Worm (Caenorhabditis elegans) whole organism, late embryonic: Measurements from ENCODE around the gene clec-3.

Source experiments
- C08G9.2 ChIP-seq: sonication (generic microtip); optimal IDR thresholded peaks from 2 replicates; lab custom pipeline; 2016; ENCODE audit warnings: mild to moderate bottlenecking, missing genetic modification characterization, moderate library complexity, missing compliant biosample characterization
- C38D4.7 ChIP-seq: fragments of 200-800 bp; sonication (Bioruptor generic); optimal IDR thresholded peaks from 2 replicates; lab custom pipeline; 2018; ENCODE audit warnings: mild to moderate bottlenecking, missing genetic modification characterization, moderate library complexity, missing compliant biosample characterization
- F13H6.1 ChIP-seq: sonication (generic microtip); optimal IDR thresholded peaks from 2 replicates; lab custom pipeline; 2016; ENCODE audit warnings: missing genetic modification characterization, missing compliant biosample characterization
- Y22D7AL.16 ChIP-seq: sonication (generic microtip); optimal IDR thresholded peaks from 2 replicates; lab custom pipeline; 2016; ENCODE audit warnings: missing genetic modification characterization, missing compliant biosample characterization
- ceh-2 ChIP-seq: sonication (generic microtip); optimal IDR thresholded peaks from 2 replicates; lab custom pipeline; 2016; ENCODE audit warnings: missing genotype, missing genetic modification characterization, missing compliant biosample characterization
- ceh-22 ChIP-seq: sonication (generic microtip); optimal IDR thresholded peaks from 2 replicates; lab custom pipeline; 2017; ENCODE audit warnings: missing biosample characterization, missing genetic modification characterization
- ceh-24 ChIP-seq: sonication (generic microtip); optimal IDR thresholded peaks from 2 replicates; lab custom pipeline; 2016; ENCODE audit warnings: mild to moderate bottlenecking, missing genetic modification characterization, missing compliant biosample characterization
- ceh-31 ChIP-seq: sonication (generic microtip); optimal IDR thresholded peaks from 2 replicates; lab custom pipeline; 2016; ENCODE audit warnings: missing genetic modification characterization, missing compliant biosample characterization
- ceh-34 ChIP-seq: sonication (generic microtip); optimal IDR thresholded peaks from 2 replicates; lab custom pipeline; 2016; ENCODE audit warnings: mild to moderate bottlenecking, missing genetic modification characterization, missing compliant biosample characterization
- ceh-48 ChIP-seq: sonication (generic microtip); optimal IDR thresholded peaks from 2 replicates; lab custom pipeline; 2016; ENCODE audit warnings: missing genetic modification characterization, inconsistent platforms, missing compliant biosample characterization
- ceh-6 ChIP-seq: fragments of 200-800 bp; sonication (Bioruptor generic); optimal IDR thresholded peaks from 2 replicates; lab custom pipeline; 2018; ENCODE audit warnings: mild to moderate bottlenecking, missing genetic modification characterization, missing compliant biosample characterization
- dmd-4 ChIP-seq: sonication (generic microtip); optimal IDR thresholded peaks from 2 replicates; lab custom pipeline; 2016; ENCODE audit warnings: borderline replicate concordance, missing genetic modification characterization, missing compliant biosample characterization
- dve-1 ChIP-seq: sonication (generic microtip); optimal IDR thresholded peaks from 2 replicates; lab custom pipeline; 2017; ENCODE audit warnings: antibody characterized with exemption, mild to moderate bottlenecking, missing genetic modification characterization, missing compliant biosample characterization
- elt-2 ChIP-seq: sonication (generic microtip); optimal IDR thresholded peaks from 2 replicates; lab custom pipeline; 2016; ENCODE audit warnings: missing genetic modification reagents, missing genetic modification characterization, missing compliant biosample characterization
- ets-4 ChIP-seq: sonication (generic microtip); optimal IDR thresholded peaks from 2 replicates; lab custom pipeline; 2016; ENCODE audit warnings: missing genetic modification characterization, missing compliant biosample characterization
- eyg-1 ChIP-seq: sonication (generic microtip); optimal IDR thresholded peaks from 2 replicates; lab custom pipeline; 2016; ENCODE audit warnings: missing genotype, missing genetic modification characterization, missing compliant biosample characterization
- fkh-10 ChIP-seq: fragments of 150-350 bp; optimal IDR thresholded peaks from 2 replicates; lab custom pipeline; 2014; ENCODE audit warnings: missing biosample characterization, missing genetic modification reagents, missing genetic modification characterization
- hlh-13 ChIP-seq: fragments of 200-800 bp; sonication (Bioruptor generic); optimal IDR thresholded peaks from 2 replicates; lab custom pipeline; 2018; ENCODE audit warnings: mild to moderate bottlenecking, missing genetic modification characterization, missing compliant biosample characterization
- hlh-15 ChIP-seq: sonication (generic microtip); optimal IDR thresholded peaks from 2 replicates; lab custom pipeline; 2016; ENCODE audit warnings: missing genetic modification characterization, missing compliant biosample characterization
- hlh-6 ChIP-seq: sonication (generic microtip); optimal IDR thresholded peaks from 2 replicates; lab custom pipeline; 2016; ENCODE audit warnings: missing genotype, missing genetic modification characterization, missing compliant biosample characterization
- hlh-8 ChIP-seq: sonication (generic microtip); optimal IDR thresholded peaks from 2 replicates; lab custom pipeline; 2016; ENCODE audit warnings: missing genotype, missing genetic modification characterization, missing compliant biosample characterization
- madf-2 ChIP-seq: sonication (generic microtip); optimal IDR thresholded peaks from 2 replicates; lab custom pipeline; 2017; ENCODE audit warnings: missing genetic modification characterization, missing compliant biosample characterization
- nfya-1 ChIP-seq: sonication (generic microtip); optimal IDR thresholded peaks from 2 replicates; lab custom pipeline; 2017; ENCODE audit warnings: missing genetic modification characterization, mild to moderate bottlenecking, missing compliant biosample characterization, antibody characterized with exemption, moderate library complexity
- nhr-11 ChIP-seq: fragments of 150-350 bp; optimal IDR thresholded peaks from 2 replicates; lab custom pipeline; 2014; ENCODE audit warnings: missing biosample characterization, missing genetic modification characterization
- npax-4 ChIP-seq: sonication (generic microtip); optimal IDR thresholded peaks from 2 replicates; lab custom pipeline; 2016; ENCODE audit warnings: missing genetic modification characterization, missing compliant biosample characterization
- pag-3 ChIP-seq: sonication (generic microtip); optimal IDR thresholded peaks from 2 replicates; lab custom pipeline; 2016; ENCODE audit warnings: missing compliant biosample characterization, missing genetic modification characterization, borderline replicate concordance
- pax-1 ChIP-seq: fragments of 150-350 bp; optimal IDR thresholded peaks from 2 replicates; lab custom pipeline; 2014; ENCODE audit warnings: missing biosample characterization, missing genetic modification characterization
- pha-4 ChIP-seq: fragments of 150-350 bp; optimal IDR thresholded peaks from 2 replicates; lab custom pipeline; 2018; ENCODE audit warnings: missing biosample characterization, missing genetic modification reagents, missing genetic modification characterization
- pqm-1 ChIP-seq: sonication (generic microtip); optimal IDR thresholded peaks from 2 replicates; lab custom pipeline; 2016; ENCODE audit warnings: missing genetic modification characterization, missing compliant biosample characterization
- ref-2 ChIP-seq: sonication (generic microtip); optimal IDR thresholded peaks from 2 replicates; lab custom pipeline; 2016; ENCODE audit warnings: missing genetic modification characterization, missing compliant biosample characterization
- rnt-1 ChIP-seq: sonication (generic microtip); optimal IDR thresholded peaks from 2 replicates; lab custom pipeline; 2016; ENCODE audit warnings: missing genetic modification characterization, missing compliant biosample characterization
- sdc-2 ChIP-seq: sonication (generic microtip); optimal IDR thresholded peaks from 2 replicates; lab custom pipeline; 2016; ENCODE audit warnings: missing genotype, missing genetic modification characterization, missing compliant biosample characterization
- syd-9 ChIP-seq: sonication (generic microtip); optimal IDR thresholded peaks from 2 replicates; lab custom pipeline; 2016; ENCODE audit warnings: mild to moderate bottlenecking, missing genetic modification characterization, moderate library complexity, missing compliant biosample characterization
- tbx-2 ChIP-seq: sonication (generic microtip); optimal IDR thresholded peaks from 2 replicates; lab custom pipeline; 2016; ENCODE audit warnings: missing genetic modification characterization, missing compliant biosample characterization
- tbx-7 ChIP-seq: sonication (generic microtip); optimal IDR thresholded peaks from 2 replicates; lab custom pipeline; 2016; ENCODE audit warnings: missing genotype, missing genetic modification characterization, missing compliant biosample characterization
- ttx-3 ChIP-seq: sonication (generic microtip); optimal IDR thresholded peaks from 2 replicates; lab custom pipeline; 2016; ENCODE audit warnings: missing genetic modification reagents, missing genetic modification characterization, missing compliant biosample characterization
- unc-42 ChIP-seq: sonication (generic microtip); optimal IDR thresholded peaks from 2 replicates; lab custom pipeline; 2016; ENCODE audit warnings: missing genotype, missing genetic modification characterization, missing compliant biosample characterization
- unc-86 ChIP-seq: sonication (generic microtip); optimal IDR thresholded peaks from 2 replicates; lab custom pipeline; 2016; ENCODE audit warnings: missing genetic modification characterization, missing compliant biosample characterization
- zip-5 ChIP-seq: sonication (generic microtip); optimal IDR thresholded peaks from 2 replicates; lab custom pipeline; 2016; ENCODE audit warnings: missing genetic modification characterization, missing compliant biosample characterization
- ztf-16 ChIP-seq: sonication (generic microtip); optimal IDR thresholded peaks from 2 replicates; lab custom pipeline; 2017; ENCODE audit warnings: missing genetic modification characterization, missing compliant biosample characterization

The clec-3 gene

ce11 chrII:3054622-3055021, 34.9 kb upstream of the clec-3 start:
- TF ChIP-seq nhr-11 (tag; lab: Kevin White, UChicago): no peak
- TF ChIP-seq Y22D7AL.16 (tag; lab: Kevin White, UChicago): no peak
- peak; percentile 72 for TF ChIP-seq nfya-1 (tag; lab: Kevin White, UChicago)
- peak; percentile 31 for TF ChIP-seq ceh-31 (tag; lab: Kevin White, UChicago)
- peak; percentile 55 for TF ChIP-seq ceh-34 (tag; lab: Kevin White, UChicago)
- peak; percentile 23 for TF ChIP-seq ref-2 (tag; lab: Kevin White, UChicago)
- peak; percentile 11 for TF ChIP-seq ceh-2
- no peak for TF ChIP-seq ceh-48 (tag; lab: Kevin White, UChicago)
- peak; percentile 22 for TF ChIP-seq tbx-2
- TF ChIP-seq fkh-10 (GFP tag; lab: Kevin White, UChicago): no peak
- peak; percentile 6 for TF ChIP-seq hlh-6 (tag; lab: Kevin White, UChicago)

- TF ChIP-seq C38D4.7 (GFP tag; lab: Kevin White, UChicago) (no peak), sdc-2 (tag; lab: Kevin White, UChicago) (no peak), npax-4 (tag; lab: Kevin White, UChicago) (no peak), unc-86 (tag; lab: Kevin White, UChicago) (no peak), ets-4 (no peak), eyg-1 (no peak)
Observed at ce11 chrII:3054221-3054620, 34.5 kb upstream of the clec-3 start, which contains the start of gene lido-13. TSS of gene lido-13 (minus strand) at chrII:3054321.

ce11 chrII:3053689-3054088, 34.0 kb upstream of the clec-3 start:
- no peak for TF ChIP-seq Y22D7AL.16 (tag; lab: Kevin White, UChicago)
- no peak for TF ChIP-seq rnt-1 (tag; lab: Kevin White, UChicago)
- TF ChIP-seq eyg-1: no peak
- TF ChIP-seq dmd-4 (tag; lab: Kevin White, UChicago): no peak
- TF ChIP-seq hlh-13 (GFP tag; lab: Kevin White, UChicago): no peak
- no peak for TF ChIP-seq hlh-8 (tag; lab: Kevin White, UChicago)
- TF ChIP-seq ceh-22 (tag; lab: Kevin White, UChicago): no peak
- no peak for TF ChIP-seq ztf-16 (tag; lab: Kevin White, UChicago)
- TF ChIP-seq madf-2 (tag; lab: Kevin White, UChicago): no peak
- no peak for TF ChIP-seq F13H6.1
- no peak for TF ChIP-seq unc-42 (tag; lab: Kevin White, UChicago)
- no peak for TF ChIP-seq zip-5 (tag; lab: Kevin White, UChicago)
- no peak for TF ChIP-seq ceh-48 (tag; lab: Kevin White, UChicago)
- TF ChIP-seq tbx-7 (tag; lab: Kevin White, UChicago): no peak
- no peak for TF ChIP-seq pag-3 (tag; lab: Kevin White, UChicago)
- no peak for TF ChIP-seq fkh-10 (GFP tag; lab: Kevin White, UChicago)
- TF ChIP-seq ttx-3: no peak
- no peak for TF ChIP-seq C38D4.7 (GFP tag; lab: Kevin White, UChicago)
- no peak for TF ChIP-seq ceh-31 (tag; lab: Kevin White, UChicago)
- no peak for TF ChIP-seq nhr-11 (tag; lab: Kevin White, UChicago)

- no peak for TF ChIP-seq ceh-24 (tag; lab: Kevin White, UChicago)
- no peak for TF ChIP-seq C08G9.2
- TF ChIP-seq hlh-15 (tag; lab: Kevin White, UChicago): no peak
- TF ChIP-seq C38D4.7 (GFP tag; lab: Kevin White, UChicago): no peak
- TF ChIP-seq pqm-1: no peak
- no peak for TF ChIP-seq syd-9 (tag; lab: Kevin White, UChicago)
- TF ChIP-seq nfya-1 (tag; lab: Kevin White, UChicago): no peak
- no peak for TF ChIP-seq dve-1 (tag; lab: Kevin White, UChicago)
- TF ChIP-seq ceh-6 (GFP tag; lab: Kevin White, UChicago): no peak
- TF ChIP-seq unc-86 (tag; lab: Kevin White, UChicago): no peak
- no peak for TF ChIP-seq pha-4 (tag; lab: Kevin White, UChicago)
- TF ChIP-seq fkh-10 (GFP tag; lab: Kevin White, UChicago): no peak
- no peak for TF ChIP-seq pax-1 (tag; lab: Kevin White, UChicago)
- no peak for TF ChIP-seq elt-2 (tag; lab: Kevin White, UChicago)
Observed at ce11 chrII:3052843-3053242, 33.1 kb upstream of the clec-3 start.
